Fruit fly (Drosophila melanogaster) whole organism, adult: ENCODE results near the gene CG44001.
A peak's percentile ranks its signal among the peaks of the same experiment; 100 is the strongest.

Source experiments
- CG11617 ChIP-seq: fragments of 200-800 bp; sonication (Bioruptor generic); optimal IDR thresholded peaks from 2 replicates; lab custom pipeline; 2017; ENCODE audit warnings: mild to moderate bottlenecking, missing biosample characterization, missing genetic modification reagents, missing genetic modification characterization
- CG12768 ChIP-seq: fragments of 200-800 bp; sonication (Bioruptor generic); optimal IDR thresholded peaks from 2 replicates; lab custom pipeline; 2017; ENCODE audit warnings: missing biosample characterization, missing genetic modification characterization, mild to moderate bottlenecking, moderate library complexity, missing genetic modification reagents
- CG14711 ChIP-seq: fragments of 200-800 bp; sonication (Bioruptor generic); optimal IDR thresholded peaks from 2 replicates; lab custom pipeline; 2018; ENCODE audit warnings: missing biosample characterization, mild to moderate bottlenecking, missing genetic modification characterization, moderate library complexity
- CG1620 ChIP-seq: fragments of 200-800 bp; sonication (Bioruptor generic); optimal IDR thresholded peaks from 2 replicates; lab custom pipeline; 2016; ENCODE audit warnings: missing biosample characterization, missing genetic modification characterization
- CG33017 ChIP-seq: fragments of 200-800 bp; sonication (Bioruptor generic); optimal IDR thresholded peaks from 2 replicates; lab custom pipeline; 2018; ENCODE audit warnings: missing biosample characterization, mild to moderate bottlenecking, missing genetic modification characterization, moderate library complexity
- CG5204 ChIP-seq: fragments of 200-800 bp; sonication (Bioruptor generic); optimal IDR thresholded peaks from 2 replicates; lab custom pipeline; 2016; ENCODE audit warnings: missing biosample characterization, missing genetic modification characterization
- CG7045 ChIP-seq: fragments of 200-800 bp; sonication (Bioruptor generic); optimal IDR thresholded peaks from 2 replicates; lab custom pipeline; 2017; ENCODE audit warnings: missing biosample characterization, mild to moderate bottlenecking, missing genetic modification characterization
- CG7101 ChIP-seq: fragments of 200-800 bp; sonication (Bioruptor generic); optimal IDR thresholded peaks from 2 replicates; lab custom pipeline; 2018; ENCODE audit warnings: missing biosample characterization, mild to moderate bottlenecking, missing genetic modification characterization, moderate library complexity
- Clk ChIP-seq: fragments of 200-800 bp; sonication (Bioruptor generic); optimal IDR thresholded peaks from 2 replicates; lab custom pipeline; 2017; ENCODE audit warnings: missing biosample characterization, missing genetic modification characterization
- Crg-1 ChIP-seq: fragments of 200-800 bp; sonication (Bioruptor generic); optimal IDR thresholded peaks from 2 replicates; lab custom pipeline; 2016; ENCODE audit warnings: missing biosample characterization, missing genetic modification characterization
- Hr96 ChIP-seq: fragments of 200-800 bp; sonication (Bioruptor generic); optimal IDR thresholded peaks from 2 replicates; lab custom pipeline; 2016; ENCODE audit warnings: missing biosample characterization, missing genetic modification characterization
- Mnt ChIP-seq: fragments of 200-800 bp; sonication (Bioruptor generic); optimal IDR thresholded peaks from 2 replicates; lab custom pipeline; 2016; ENCODE audit warnings: missing biosample characterization, mild to moderate bottlenecking, missing genetic modification characterization
- bab1 ChIP-seq: fragments of 200-800 bp; sonication (Bioruptor generic); optimal IDR thresholded peaks from 3 replicates; lab custom pipeline; 2019; ENCODE audit warnings: missing biosample characterization, mild to moderate bottlenecking, missing genetic modification characterization, moderate library complexity
- cic ChIP-seq: fragments of 200-800 bp; sonication (Bioruptor generic); optimal IDR thresholded peaks from 2 replicates; lab custom pipeline; 2017; ENCODE audit warnings: missing biosample characterization, mild to moderate bottlenecking, missing genetic modification characterization, moderate library complexity
- cnc ChIP-seq, 2 experiments: fragments of >200 bp; optimal IDR thresholded peaks; 2 replicates each; lab custom pipeline; 2017
- kay ChIP-seq: fragments of 200-800 bp; sonication (Bioruptor generic); peaks from one replicate; lab custom pipeline; 2016; ENCODE audit warnings: missing biosample characterization, missing genetic modification characterization, borderline replicate concordance
- ovo ChIP-seq: fragments of 200-800 bp; sonication (Bioruptor generic); optimal IDR thresholded peaks from 2 replicates; lab custom pipeline; 2016; ENCODE audit warnings: missing biosample characterization, missing genetic modification characterization
- pad ChIP-seq: fragments of 200-800 bp; sonication (Bioruptor generic); optimal IDR thresholded peaks from 3 replicates; lab custom pipeline; 2017; ENCODE audit warnings: missing biosample characterization, missing genetic modification characterization, mild to moderate bottlenecking, moderate library complexity, missing genetic modification reagents
- tj ChIP-seq: fragments of 200-800 bp; sonication (Bioruptor generic); optimal IDR thresholded peaks from 3 replicates; lab custom pipeline; 2017; ENCODE audit warnings: missing biosample characterization, mild to moderate bottlenecking, missing genetic modification characterization, moderate library complexity
- toe ChIP-seq: fragments of 200-800 bp; sonication (Bioruptor generic); optimal IDR thresholded peaks from 2 replicates; lab custom pipeline; 2016; ENCODE audit warnings: missing biosample characterization, missing genetic modification characterization

CG44001 gene

dm6 chr2L:5020479-5020878 is 22.6 kb upstream of the CG44001 start:
- TF ChIP-seq tj (GFP tag; lab: Kevin White, UChicago) (peak; percentile 91), Clk (GFP tag; lab: Kevin White, UChicago) (no peak), bab1 (GFP tag; lab: Kevin White, UChicago) (no peak)

- TF ChIP-seq ovo (GFP tag; lab: Kevin White, UChicago) = no peak
- no peak for TF ChIP-seq tj (GFP tag; lab: Kevin White, UChicago)
- TF ChIP-seq CG7101 (tag; lab: Kevin White, UChicago) = no peak
- no peak for TF ChIP-seq toe (GFP tag; lab: Kevin White, UChicago)
- no peak for TF ChIP-seq Hr96
- no peak for TF ChIP-seq cic (GFP tag; lab: Kevin White, UChicago)
- TF ChIP-seq CG5204 (GFP tag; lab: Kevin White, UChicago) = no peak
- TF ChIP-seq kay = no peak
- TF ChIP-seq CG33017 = no peak
- TF ChIP-seq CG1620 (GFP tag; lab: Kevin White, UChicago) = no peak
Observed at dm6 chr2L:5022602-5023001, 20.5 kb upstream of the CG44001 start.

- no peak for TF ChIP-seq CG11617
- TF ChIP-seq CG12768 = no peak
- TF ChIP-seq kay = no peak
- TF ChIP-seq ovo (GFP tag; lab: Kevin White, UChicago) = no peak
- no peak for TF ChIP-seq cnc (optimal IDR thresholded peaks at IDR 0.05; lab: Kevin White, UChicago)
- TF ChIP-seq pad (GFP tag; lab: Kevin White, UChicago) = no peak
- TF ChIP-seq Hr96 = no peak
- no peak for TF ChIP-seq Clk (GFP tag; lab: Kevin White, UChicago)
- TF ChIP-seq cic (GFP tag; lab: Kevin White, UChicago) = no peak
- TF ChIP-seq CG5204 (GFP tag; lab: Kevin White, UChicago) = no peak
- no peak for TF ChIP-seq toe (GFP tag; lab: Kevin White, UChicago)
- no peak for TF ChIP-seq tj (GFP tag; lab: Kevin White, UChicago)
Observed at dm6 chr2L:5025557-5025956, 17.5 kb upstream of the CG44001 start.

- no peak for TF ChIP-seq CG7045 (GFP tag; lab: Kevin White, UChicago)
- peak; percentile 41 for TF ChIP-seq tj (GFP tag; lab: Kevin White, UChicago)
- no peak for TF ChIP-seq Crg-1 (GFP tag; lab: Kevin White, UChicago)
- TF ChIP-seq cic (GFP tag; lab: Kevin White, UChicago) = peak; percentile 3
Observed at dm6 chr2L:5027321-5028069, 15.6 kb upstream of the CG44001 start.

dm6 chr2L:5028091-5028490 is 15.0 kb upstream of the CG44001 start, which contains the start of gene vkg:
Gene vkg, minus strand, starts transcription at chr2L:5028191.
- TF ChIP-seq tj (GFP tag; lab: Kevin White, UChicago) (no peak), cnc (optimal IDR thresholded peaks at IDR 0.05; lab: Kevin White, UChicago) (no peak), Crg-1 (GFP tag; lab: Kevin White, UChicago) (no peak), CG12768 (no peak), kay (no peak), cic (GFP tag; lab: Kevin White, UChicago) (no peak), CG7101 (tag; lab: Kevin White, UChicago) (no peak), CG14711 (tag; lab: Kevin White, UChicago) (no peak), pad (GFP tag; lab: Kevin White, UChicago) (no peak), ovo (GFP tag; lab: Kevin White, UChicago) (no peak), CG11617 (no peak), Hr96 (no peak)

- TF ChIP-seq pad (GFP tag; lab: Kevin White, UChicago) (no peak), Mnt (GFP tag; lab: Kevin White, UChicago) (peak; percentile 7), CG12768 (peak; percentile 49), CG5204 (GFP tag; lab: Kevin White, UChicago) (no peak), cic (GFP tag; lab: Kevin White, UChicago) (peak; percentile 72), tj (GFP tag; lab: Kevin White, UChicago) (no peak), CG11617 (no peak), CG14711 (tag; lab: Kevin White, UChicago) (no peak)
Observed at dm6 chr2L:5029049-5029808, 13.8 kb upstream of the CG44001 start, which contains the start of gene Col4a1. Gene Col4a1, plus strand, starts transcription at chr2L:5029609.

- TF ChIP-seq Hr96 = no peak
- TF ChIP-seq tj (GFP tag; lab: Kevin White, UChicago) = peak; percentile 60
- TF ChIP-seq Mnt (GFP tag; lab: Kevin White, UChicago) = no peak
- TF ChIP-seq kay = peak; percentile 33
Observed at dm6 chr2L:5029809-5030108, 13.3 kb upstream of the CG44001 start.
